Worm (Caenorhabditis elegans) whole organism, midembryonic: ENCODE results near the gene ZK1098.6.

Experiments used
- T22C8.4 ChIP-seq: fragments of 200-800 bp; sonication (Bioruptor generic); IDR thresholded peaks from 2 replicates; pipeline ENCODE4 v1.3.6; 2022; ENCODE audit warnings: missing genetic modification characterization, missing compliant biosample characterization
- cog-1 ChIP-seq: sonication (generic microtip); optimal IDR thresholded peaks from 2 replicates; lab custom pipeline; 2016; ENCODE audit warnings: missing genetic modification characterization, missing compliant biosample characterization
- flt-1 ChIP-seq: fragments of 200-800 bp; sonication (Bioruptor generic); IDR thresholded peaks from 2 replicates; pipeline ENCODE4 v1.3.6; 2022; ENCODE audit warnings: missing genetic modification characterization, missing compliant biosample characterization
- klf-2 ChIP-seq: fragments of 200-800 bp; sonication (Bioruptor generic); conservative IDR thresholded peaks from 2 replicates; pipeline ENCODE4 v1.3.6; 2022; ENCODE audit warnings: missing genetic modification reagents, missing genetic modification characterization, missing compliant biosample characterization
- med-1 ChIP-seq: sonication (generic microtip); optimal IDR thresholded peaks from 2 replicates; lab custom pipeline; 2017; ENCODE audit warnings: missing genetic modification characterization, mild to moderate bottlenecking, missing compliant biosample characterization, antibody characterized with exemption, missing genetic modification reagents; ENCODE audit not compliant: insufficient read depth
- tab-1 ChIP-seq: fragments of 200-800 bp; sonication (Bioruptor generic); IDR thresholded peaks from 2 replicates; pipeline ENCODE4 v1.3.6; 2022; ENCODE audit warnings: missing genetic modification characterization, missing compliant biosample characterization
- ztf-29 ChIP-seq: fragments of 200-800 bp; sonication (Bioruptor generic); IDR thresholded peaks from 2 replicates; pipeline ENCODE4 v1.3.6; 2022; ENCODE audit warnings: missing genetic modification reagents, missing genetic modification characterization, missing compliant biosample characterization

- no peak for TF ChIP-seq klf-2
- TF ChIP-seq tab-1 = no peak
- no peak for TF ChIP-seq cog-1 (tag; lab: Kevin White, UChicago)
- TF ChIP-seq T22C8.4 (GFP tag; lab: Robert Waterston, UW) = no peak
- TF ChIP-seq ztf-29 (GFP tag; lab: Robert Waterston, UW) = no peak
- TF ChIP-seq flt-1 (GFP tag; lab: Robert Waterston, UW) = no peak
- TF ChIP-seq med-1 (GFP tag; lab: Kevin White, UChicago) = no peak
These were observed 38.9 kb upstream of the ZK1098.6 start for ce11 chrIII:9488027-9488426.
